Fruit fly (Drosophila melanogaster): ENCODE measurements around the gene Sgs4.
A peak's percentile ranks its signal among the peaks of the same experiment; 100 is the strongest.

Gene Sgs4

dm6 chrX:3205887-3206794 is 43.7 kb upstream of the Sgs4 start (continued):
- peak; percentile 18 for TF ChIP-seq CG4282 (GFP tag; optimal IDR thresholded peaks at IDR 0.05)
- peak; percentile 55; the same call in 1 of the 3 replicates for TF ChIP-seq CG2889 (GFP tag; IDR thresholded peaks at IDR 0.05)
- TF ChIP-seq PHDP (tag; optimal IDR thresholded peaks at IDR 0.05) = peak; percentile 65
- peak; percentile 45; the same call in 1 of the 2 replicates for TF ChIP-seq sim (GFP tag; IDR thresholded peaks at IDR 0.05)
- peak; percentile 68 for TF ChIP-seq CG9932 (GFP tag; IDR thresholded peaks at IDR 0.05)
- peak; percentile 84 for TF ChIP-seq CG2120 (GFP tag; optimal IDR thresholded peaks at IDR 0.05)
- peak; percentile 29 for TF ChIP-seq CG1603 (tag; optimal IDR thresholded peaks at IDR 0.05)
- peak; percentile 84 for TF ChIP-seq Atf6 (GFP tag; IDR thresholded peaks at IDR 0.05)
- peak; percentile 61 for TF ChIP-seq klu (GFP tag; IDR thresholded peaks at IDR 0.05)
- TF ChIP-seq hb (GFP tag; IDR thresholded peaks at IDR 0.05; ENCODE audit: partially characterized antibody) = no peak
- TF ChIP-seq tup (GFP tag; optimal IDR thresholded peaks at IDR 0.05) = peak; percentile 68
- no peak for TF ChIP-seq CG12236 (GFP tag; optimal IDR thresholded peaks at IDR 0.05)
- TF ChIP-seq repo (GFP tag; optimal IDR thresholded peaks at IDR 0.05) = peak; percentile 51
- no peak for TF ChIP-seq Dll (GFP tag; IDR thresholded peaks at IDR 0.05; ENCODE audit: partially characterized antibody)
- TF ChIP-seq Bdp1 (GFP tag; optimal IDR thresholded peaks at IDR 0.05) = peak; percentile 10
- TF ChIP-seq her (GFP tag; optimal IDR thresholded peaks at IDR 0.05) = peak; percentile 81
- peak; percentile 63 for TF ChIP-seq Aef1 (GFP tag; IDR thresholded peaks at IDR 0.05)
- TF ChIP-seq slbo (GFP tag; IDR thresholded peaks at IDR 0.05) = peak; percentile 77
- TF ChIP-seq CG11723 (GFP tag; optimal IDR thresholded peaks at IDR 0.05) = peak; percentile 23
- TF ChIP-seq tgo (GFP tag; IDR thresholded peaks at IDR 0.05) = peak; percentile 61
- peak; percentile 25 for TF ChIP-seq CG14965 (GFP tag; optimal IDR thresholded peaks at IDR 0.05; ENCODE audit: borderline replicate concordance)
- no peak for TF ChIP-seq CG9797 (GFP tag; optimal IDR thresholded peaks at IDR 0.05)
- TF ChIP-seq Side (GFP tag; optimal IDR thresholded peaks at IDR 0.05) = peak; percentile 27
- TF ChIP-seq Atf-2 (GFP tag; optimal IDR thresholded peaks at IDR 0.05) = peak; percentile 56
- peak; percentile 56 for TF ChIP-seq CG4424 (GFP tag; optimal IDR thresholded peaks at IDR 0.05)
- peak; percentile 43 for TF ChIP-seq sisA (GFP tag; IDR thresholded peaks at IDR 0.05)
- peak; percentile 69 for TF ChIP-seq jumu (GFP tag; optimal IDR thresholded peaks at IDR 0.05)
- TF ChIP-seq pb (GFP tag; optimal IDR thresholded peaks at IDR 0.05) = peak; percentile 37
- TF ChIP-seq Ravus (GFP tag; IDR thresholded peaks at IDR 0.05) = peak; percentile 16
- TF ChIP-seq CG6765 (GFP tag; optimal IDR thresholded peaks at IDR 0.05) = peak; percentile 69
- TF ChIP-seq CG8359 (GFP tag; optimal IDR thresholded peaks at IDR 0.05; ENCODE audit: borderline replicate concordance) = no peak
- TF ChIP-seq so (GFP tag; IDR thresholded peaks at IDR 0.05) = peak; percentile 58; the same call in 1 of the 3 replicates
- TF ChIP-seq Spps (tag; optimal IDR thresholded peaks at IDR 0.05) = no peak
- no peak for TF ChIP-seq cato (GFP tag; optimal IDR thresholded peaks at IDR 0.05; ENCODE audit: borderline replicate concordance)
- TF ChIP-seq ttk (GFP tag; IDR thresholded peaks at IDR 0.05) = peak; percentile 68
- TF ChIP-seq CG12155 (GFP tag; optimal IDR thresholded peaks at IDR 0.05) = peak; percentile 40
- TF ChIP-seq stc (GFP tag; IDR thresholded peaks at IDR 0.05) = peak; percentile 72
- peak; percentile 73 for TF ChIP-seq CG14441 (GFP tag; IDR thresholded peaks at IDR 0.05)
- peak; percentile 69 for TF ChIP-seq cwo (GFP tag; optimal IDR thresholded peaks at IDR 0.05)
- peak; percentile 65; the same call in 1 of the 3 replicates for TF ChIP-seq gce (GFP tag; IDR thresholded peaks at IDR 0.05)
- TF ChIP-seq NFAT (GFP tag; IDR thresholded peaks at IDR 0.05) = 0 out of 2 replicates have a peak, but pooled peaks have one; percentile 11
- TF ChIP-seq CG4707 (GFP tag; optimal IDR thresholded peaks at IDR 0.05) = no peak
- TF ChIP-seq Hey (tag; optimal IDR thresholded peaks at IDR 0.05) = no peak
- TF ChIP-seq Optix (GFP tag; IDR thresholded peaks at IDR 0.05) = peak; percentile 72
- peak; percentile 78 for TF ChIP-seq Xrp1 (GFP tag; IDR thresholded peaks at IDR 0.05)
- peak; percentile 63; the same call in 1 of the 3 replicates for TF ChIP-seq H15 (GFP tag; IDR thresholded peaks at IDR 0.05)
- peak; percentile 68 for TF ChIP-seq CG11504 (tag; optimal IDR thresholded peaks at IDR 0.05)
- no peak for TF ChIP-seq CG10431 (GFP tag; optimal IDR thresholded peaks at IDR 0.05)
- peak; percentile 17 for TF ChIP-seq CG6654 (GFP tag; optimal IDR thresholded peaks at IDR 0.05)

All from whole organism, embryonic.